Fruit fly (Drosophila melanogaster) whole organism, embryonic: Measurements from ENCODE around the gene Atox1.
A peak's percentile ranks its signal among the peaks of the same experiment; 100 is the strongest.

Experiments
- Atf3 ChIP-seq: fragments of 200-800 bp; sonication (Bioruptor generic); optimal IDR thresholded peaks from 3 replicates; lab custom pipeline; 2016; ENCODE audit warnings: missing biosample characterization, missing genetic modification characterization
- CG10565 ChIP-seq: fragments of 200-800 bp; sonication (Bioruptor generic); optimal IDR thresholded peaks from 3 replicates; lab custom pipeline; 2016; ENCODE audit warnings: missing biosample characterization, mild to moderate bottlenecking, missing genetic modification characterization
- CG11723 ChIP-seq: fragments of 200-800 bp; sonication (Bioruptor generic); optimal IDR thresholded peaks from 2 replicates; lab custom pipeline; 2017; ENCODE audit warnings: missing biosample characterization, mild to moderate bottlenecking, missing genetic modification characterization
- CG12104 ChIP-seq: fragments of 200-800 bp; sonication (Bioruptor generic); optimal IDR thresholded peaks from 3 replicates; lab custom pipeline; 2016; ENCODE audit warnings: missing biosample characterization, missing genetic modification characterization
- CG12659 ChIP-seq: fragments of 200-800 bp; sonication (Bioruptor generic); optimal IDR thresholded peaks from 3 replicates; lab custom pipeline; 2017; ENCODE audit warnings: mild to moderate bottlenecking, missing biosample characterization, missing genetic modification reagents, missing genetic modification characterization
- CG13424 ChIP-seq: fragments of 200-800 bp; sonication (Bioruptor generic); optimal IDR thresholded peaks from 2 replicates; lab custom pipeline; 2019; ENCODE audit warnings: missing biosample characterization, mild to moderate bottlenecking, missing genetic modification characterization, moderate library complexity
- CG14014 ChIP-seq: fragments of 200-800 bp; sonication (Bioruptor generic); IDR thresholded peaks from 2 replicates; pipeline ENCODE4 v1.3.6; 2022; ENCODE audit warnings: missing biosample characterization, missing genetic modification characterization
- CG14710 ChIP-seq: fragments of 200-800 bp; sonication (Bioruptor generic); optimal IDR thresholded peaks from 3 replicates; lab custom pipeline; 2019; ENCODE audit warnings: missing biosample characterization, mild to moderate bottlenecking, missing genetic modification characterization, moderate library complexity
- CG1529 ChIP-seq: fragments of 200-800 bp; sonication (Bioruptor generic); optimal IDR thresholded peaks from 3 replicates; lab custom pipeline; 2018; ENCODE audit warnings: missing biosample characterization, missing genetic modification characterization
- CG15514 ChIP-seq: fragments of 200-800 bp; sonication (Bioruptor generic); optimal IDR thresholded peaks from 3 replicates; lab custom pipeline; 2017; ENCODE audit warnings: missing biosample characterization, missing genetic modification characterization, mild to moderate bottlenecking, moderate library complexity, missing genetic modification reagents
- CG15696 ChIP-seq: fragments of 200-800 bp; sonication (Bioruptor generic); optimal IDR thresholded peaks from 2 replicates; lab custom pipeline; 2019; ENCODE audit warnings: missing biosample characterization, mild to moderate bottlenecking, missing genetic modification characterization, moderate library complexity
- CG16779 ChIP-seq: fragments of 200-800 bp; sonication (Bioruptor generic); IDR thresholded peaks from 2 replicates; pipeline ENCODE4 v1.3.6; 2022; ENCODE audit warnings: missing biosample characterization, missing genetic modification characterization
- CG17359 ChIP-seq: fragments of 200-800 bp; sonication (Bioruptor generic); optimal IDR thresholded peaks from 3 replicates; lab custom pipeline; 2018; ENCODE audit warnings: missing biosample characterization, mild to moderate bottlenecking, missing genetic modification characterization, moderate library complexity
- CG17361 ChIP-seq: fragments of 200-800 bp; sonication (Bioruptor generic); IDR thresholded peaks from 3 replicates; pipeline ENCODE4 v1.3.6; 2022; ENCODE audit warnings: missing biosample characterization, missing genetic modification characterization
- CG17802 ChIP-seq: fragments of 200-800 bp; sonication (Bioruptor generic); optimal IDR thresholded peaks from 2 replicates; lab custom pipeline; 2018; ENCODE audit warnings: missing biosample characterization, mild to moderate bottlenecking, missing genetic modification characterization, moderate library complexity
- CG1792 ChIP-seq: fragments of 200-800 bp; sonication (Bioruptor generic); optimal IDR thresholded peaks from 2 replicates; lab custom pipeline; 2016; ENCODE audit warnings: missing biosample characterization, missing genetic modification characterization
- CG30403 ChIP-seq: fragments of 200-800 bp; sonication (Bioruptor generic); optimal IDR thresholded peaks from 3 replicates; lab custom pipeline; 2016; ENCODE audit warnings: missing biosample characterization, missing genetic modification characterization
- CG31441 ChIP-seq: fragments of 200-800 bp; sonication (Bioruptor generic); IDR thresholded peaks from 2 replicates; pipeline ENCODE4 v1.3.6; 2022; ENCODE audit warnings: missing biosample characterization, missing genetic modification characterization
- CG4730 ChIP-seq: fragments of 200-800 bp; sonication (Bioruptor generic); IDR thresholded peaks from 2 replicates; pipeline ENCODE4 v1.3.6; 2022; ENCODE audit warnings: missing biosample characterization, missing genetic modification characterization
- CG6654 ChIP-seq: fragments of 200-800 bp; sonication (Bioruptor generic); optimal IDR thresholded peaks from 2 replicates; lab custom pipeline; 2017; ENCODE audit warnings: missing biosample characterization, mild to moderate bottlenecking, missing genetic modification characterization
- CG6765 ChIP-seq: fragments of 200-800 bp; sonication (Bioruptor generic); optimal IDR thresholded peaks from 3 replicates; lab custom pipeline; 2017; ENCODE audit warnings: missing biosample characterization, mild to moderate bottlenecking, missing genetic modification characterization
- CG7556 ChIP-seq: fragments of 200-800 bp; sonication (Bioruptor generic); optimal IDR thresholded peaks from 2 replicates; lab custom pipeline; 2017; ENCODE audit warnings: missing biosample characterization, mild to moderate bottlenecking, missing genetic modification characterization
- CG7786 ChIP-seq: fragments of 200-800 bp; sonication (Bioruptor generic); optimal IDR thresholded peaks from 2 replicates; lab custom pipeline; 2016; ENCODE audit warnings: missing biosample characterization, missing genetic modification characterization
- CG7963 ChIP-seq: fragments of 200-800 bp; sonication (Bioruptor generic); IDR thresholded peaks from 3 replicates; pipeline ENCODE4 v1.3.6; 2022; ENCODE audit warnings: missing biosample characterization, missing genetic modification characterization; ENCODE audit not compliant: partially characterized antibody
- CG7987 ChIP-seq: fragments of 200-800 bp; sonication (Bioruptor generic); optimal IDR thresholded peaks from 2 replicates; lab custom pipeline; 2018; ENCODE audit warnings: missing biosample characterization, mild to moderate bottlenecking, missing genetic modification characterization, moderate library complexity
- CG8478 ChIP-seq: fragments of >200 bp; optimal IDR thresholded peaks from 2 replicates; lab custom pipeline; 2018
- CG9609 ChIP-seq: fragments of 200-800 bp; sonication (Bioruptor generic); optimal IDR thresholded peaks from 3 replicates; lab custom pipeline; 2016; ENCODE audit warnings: missing biosample characterization, missing genetic modification characterization
- D ChIP-seq, 2 experiments: fragments of 200-800 bp in 1 of 2; fragments of >200 bp in 1 of 2; sonication (Bioruptor generic) in 1 of 2; optimal IDR thresholded peaks; 2 replicates in 1 of 2; 3 replicates in 1 of 2; lab custom pipeline; 2017; ENCODE audit warnings: mild to moderate bottlenecking in 1 of 2, missing biosample characterization in 1 of 2, missing genetic modification characterization in 1 of 2, missing genetic modification reagents in 1 of 2
- E2f2 ChIP-seq: fragments of 200-800 bp; sonication (Bioruptor generic); IDR thresholded peaks from 2 replicates; pipeline ENCODE4 v1.3.6; 2022; ENCODE audit warnings: missing biosample characterization, missing genetic modification characterization
- Ets97D ChIP-seq: fragments of 200-800 bp; sonication (Bioruptor generic); optimal IDR thresholded peaks from 3 replicates; lab custom pipeline; 2016; ENCODE audit warnings: missing biosample characterization, missing genetic modification characterization
- Lpt ChIP-seq: fragments of >200 bp; optimal IDR thresholded peaks from 2 replicates; lab custom pipeline; 2018; ENCODE audit warnings: missing biosample characterization, missing genetic modification characterization
- NFAT ChIP-seq: fragments of 200-800 bp; sonication (Bioruptor generic); IDR thresholded peaks from 2 replicates; pipeline ENCODE4 v1.3.6; 2022; ENCODE audit warnings: missing biosample characterization, missing genetic modification characterization
- Nf-YC ChIP-seq: fragments of 200-800 bp; optimal IDR thresholded peaks from 3 replicates; lab custom pipeline; 2019; ENCODE audit warnings: missing biosample characterization, mild to moderate bottlenecking, missing genetic modification characterization, moderate library complexity
- Oaz ChIP-seq: fragments of 200-800 bp; sonication (Bioruptor generic); IDR thresholded peaks from 2 replicates; pipeline ENCODE4 v1.3.6; 2022; ENCODE audit warnings: missing biosample characterization, missing genetic modification characterization
- Optix ChIP-seq: fragments of 200-800 bp; sonication (Bioruptor generic); IDR thresholded peaks from 3 replicates; pipeline ENCODE4 v1.3.6; 2022; ENCODE audit warnings: missing biosample characterization, missing genetic modification characterization
- Scr ChIP-seq: fragments of 200-800 bp; sonication (Bioruptor generic); IDR thresholded peaks from 2 replicates; pipeline ENCODE4 v1.3.6; 2022; ENCODE audit warnings: missing biosample characterization, missing genetic modification characterization; ENCODE audit not compliant: partially characterized antibody
- Sox102F ChIP-seq: fragments of 200-800 bp; sonication (Bioruptor generic); optimal IDR thresholded peaks from 2 replicates; lab custom pipeline; 2018; ENCODE audit warnings: missing biosample characterization, mild to moderate bottlenecking, missing genetic modification characterization, moderate library complexity
- Spps ChIP-seq: fragments of 200-800 bp; sonication (Bioruptor generic); optimal IDR thresholded peaks from 2 replicates; lab custom pipeline; 2018; ENCODE audit warnings: missing biosample characterization, mild to moderate bottlenecking, missing genetic modification characterization
- Sry-β ChIP-seq: fragments of 200-800 bp; sonication (Bioruptor generic); optimal IDR thresholded peaks from 2 replicates; lab custom pipeline; 2018; ENCODE audit warnings: missing biosample characterization, mild to moderate bottlenecking, missing genetic modification characterization, moderate library complexity
- Xbp1 ChIP-seq: fragments of 200-800 bp; sonication (Bioruptor generic); optimal IDR thresholded peaks from 3 replicates; lab custom pipeline; 2016; ENCODE audit warnings: missing biosample characterization, mild to moderate bottlenecking, missing genetic modification characterization
- corto ChIP-seq: fragments of 200-800 bp; sonication (Bioruptor generic); optimal IDR thresholded peaks from 2 replicates; lab custom pipeline; 2016; ENCODE audit warnings: missing biosample characterization, mild to moderate bottlenecking, missing genetic modification characterization, moderate library complexity
- dan ChIP-seq: fragments of 200-800 bp; sonication (Bioruptor generic); IDR thresholded peaks from 2 replicates; pipeline ENCODE4 v1.3.6; 2022; ENCODE audit warnings: missing biosample characterization, missing genetic modification characterization
- dmrt11E ChIP-seq: fragments of 200-800 bp; sonication (Bioruptor generic); optimal IDR thresholded peaks from 3 replicates; lab custom pipeline; 2018; ENCODE audit warnings: missing biosample characterization, mild to moderate bottlenecking, missing genetic modification characterization, moderate library complexity
- dmrt99B ChIP-seq: fragments of 200-800 bp; sonication (Bioruptor generic); optimal IDR thresholded peaks from 2 replicates; lab custom pipeline; 2018; ENCODE audit warnings: missing biosample characterization, mild to moderate bottlenecking, missing genetic modification characterization, moderate library complexity
- jigr1 ChIP-seq: fragments of 200-800 bp; sonication (Bioruptor generic); IDR thresholded peaks from 3 replicates; pipeline ENCODE4 v1.3.6; 2022; ENCODE audit warnings: missing biosample characterization, missing genetic modification characterization
- jumu ChIP-seq: fragments of 200-800 bp; sonication (Bioruptor generic); optimal IDR thresholded peaks from 3 replicates; lab custom pipeline; 2016; ENCODE audit warnings: missing biosample characterization, missing genetic modification characterization
- pfk ChIP-seq: fragments of 200-800 bp; sonication (Bioruptor generic); optimal IDR thresholded peaks from 2 replicates; lab custom pipeline; 2018; ENCODE audit warnings: missing biosample characterization, mild to moderate bottlenecking, missing genetic modification characterization, moderate library complexity
- phol ChIP-seq: fragments of 200-800 bp; sonication (Bioruptor generic); optimal IDR thresholded peaks from 3 replicates; lab custom pipeline; 2018; ENCODE audit warnings: missing biosample characterization, mild to moderate bottlenecking, missing genetic modification characterization, moderate library complexity
- sqz ChIP-seq: fragments of 200-800 bp; sonication (Bioruptor generic); optimal IDR thresholded peaks from 3 replicates; lab custom pipeline; 2018; ENCODE audit warnings: missing biosample characterization, mild to moderate bottlenecking, missing genetic modification characterization
- tup ChIP-seq: fragments of 200-800 bp; sonication (Bioruptor generic); optimal IDR thresholded peaks from 2 replicates; lab custom pipeline; 2016; ENCODE audit warnings: missing biosample characterization, mild to moderate bottlenecking, missing genetic modification characterization, moderate library complexity

Atox1 gene

DNA sequence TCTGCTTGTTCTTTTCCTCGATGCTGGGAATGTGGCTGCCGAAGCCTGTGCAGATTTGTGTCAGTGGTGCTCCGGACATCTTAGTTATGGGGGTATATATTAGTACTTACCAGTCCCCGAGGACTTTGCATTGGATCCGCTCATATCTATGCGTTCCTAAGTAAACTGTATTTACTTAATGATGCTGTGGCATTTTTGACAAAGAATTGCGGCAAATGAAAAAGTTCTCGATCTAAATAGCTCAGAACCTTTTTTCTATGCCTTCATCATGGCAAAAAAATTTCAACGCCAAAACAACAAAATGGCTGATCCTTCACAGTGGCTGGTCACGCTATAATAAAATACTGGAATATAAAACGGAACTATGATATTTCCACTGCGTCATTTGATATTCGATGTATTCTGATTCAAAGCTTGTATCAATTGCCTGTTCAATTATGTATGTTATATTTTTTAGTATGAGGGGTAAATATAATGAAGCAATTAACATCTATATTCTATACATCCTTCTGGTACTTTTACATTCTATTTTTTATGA lies 6.6 kb upstream of the Atox1 start, which contains the start of gene MED1 (continued):
- TF ChIP-seq sqz (no peak), CG12659 (GFP tag; lab: Kevin White, UChicago) (peak; percentile 59), CG12104 (GFP tag; lab: Kevin White, UChicago) (no peak), CG1529 (no peak), dmrt11E (peak; percentile 5), CG31441 (GFP tag; lab: Robert Waterston, UW) (no peak), CG14014 (GFP tag; lab: Robert Waterston, UW) (no peak), Atf3 (no peak), Xbp1 (GFP tag; lab: Kevin White, UChicago) (no peak), D (optimal IDR thresholded peaks at IDR 0.05; lab: Kevin White, UChicago) (no peak), D (GFP tag; optimal IDR thresholded peaks at IDR 0.05; lab: Kevin White, UChicago) (no peak), CG11723 (GFP tag; lab: Kevin White, UChicago) (no peak), CG16779 (no peak), CG6654 (GFP tag; lab: Kevin White, UChicago) (no peak), dan (GFP tag; lab: Robert Waterston, UW) (no peak), tup (no peak), CG14710 (peak; percentile 27), Nf-YC (tag; lab: Kevin White, UChicago) (no peak), Oaz (GFP tag; lab: Robert Waterston, UW) (no peak), pfk (GFP tag; lab: Kevin White, UChicago) (no peak), CG7963 (no peak), CG30403 (GFP tag; lab: Kevin White, UChicago) (no peak), CG17802 (peak; percentile 75), Lpt (GFP tag; lab: Kevin White, UChicago) (no peak), CG6765 (GFP tag; lab: Kevin White, UChicago) (no peak), Sox102F (no peak), CG10565 (GFP tag; lab: Kevin White, UChicago) (no peak), Ets97D (GFP tag; lab: Kevin White, UChicago) (peak; percentile 29), CG17361 (GFP tag; lab: Robert Waterston, UW) (no peak), Optix (GFP tag; lab: Robert Waterston, UW) (no peak), phol (tag; lab: Kevin White, UChicago) (peak; percentile 99), CG15696 (tag; lab: Kevin White, UChicago) (no peak), CG13424 (no peak), CG4730 (GFP tag; lab: Robert Waterston, UW) (no peak), CG8478 (lab: Kevin White, UChicago) (no peak), corto (no peak), NFAT (GFP tag; lab: Robert Waterston, UW) (no peak), CG7786 (GFP tag; lab: Kevin White, UChicago) (no peak), Spps (tag; lab: Kevin White, UChicago) (no peak), jigr1 (GFP tag; lab: Robert Waterston, UW) (peak; percentile 33; the same call in 1 of the 3 replicates), Sry-β (GFP tag; lab: Kevin White, UChicago) (no peak), Scr (GFP tag; lab: Robert Waterston, UW) (no peak), E2f2 (GFP tag; lab: Robert Waterston, UW) (peak; percentile 31; the same call in 1 of the 2 replicates), CG1792 (GFP tag; lab: Kevin White, UChicago) (no peak), CG9609 (GFP tag; lab: Kevin White, UChicago) (no peak), CG7556 (GFP tag; lab: Kevin White, UChicago) (no peak), CG15514 (GFP tag; lab: Kevin White, UChicago) (peak; percentile 49), dmrt99B (tag; lab: Kevin White, UChicago) (no peak), CG17359 (tag; lab: Kevin White, UChicago) (no peak), jumu (GFP tag; lab: Kevin White, UChicago) (no peak), CG7987 (GFP tag; lab: Kevin White, UChicago) (no peak)
